Worm (Caenorhabditis elegans) whole organism, L2 larva: ENCODE results near the gene Y61A9LA.1.

Experiments
- alr-1 ChIP-seq: fragments of 150-350 bp; optimal IDR thresholded peaks from 2 replicates; lab custom pipeline; 2014; ENCODE audit warnings: missing biosample characterization, missing genetic modification characterization
- fos-1 ChIP-seq: fragments of 150-350 bp; optimal IDR thresholded peaks from 2 replicates; lab custom pipeline; 2014; ENCODE audit warnings: missing biosample characterization, missing genetic modification characterization
- lin-13 ChIP-seq: fragments of 150-350 bp; optimal IDR thresholded peaks from 2 replicates; lab custom pipeline; 2014; ENCODE audit warnings: missing biosample characterization, missing genetic modification reagents, missing genetic modification characterization
- mdl-1 ChIP-seq, 2 experiments: fragments of 150-350 bp in 1 of 2; sonication (generic microtip) in 1 of 2; optimal IDR thresholded peaks; 2 replicates each; lab custom pipeline; 2017; ENCODE audit warnings: missing biosample characterization in 2 of 2, missing genetic modification characterization in 2 of 2
- nhr-11 ChIP-seq: fragments of 150-350 bp; optimal IDR thresholded peaks from 2 replicates; lab custom pipeline; 2014; ENCODE audit warnings: missing biosample characterization, missing genetic modification characterization
- ztf-1 ChIP-seq: fragments of 200-800 bp; sonication (Bioruptor generic); conservative IDR thresholded peaks from 2 replicates; pipeline ENCODE4 v1.3.6; 2022; ENCODE audit warnings: missing genetic modification characterization, missing compliant biosample characterization
- ztf-4 ChIP-seq: fragments of 150-350 bp; optimal IDR thresholded peaks from 2 replicates; lab custom pipeline; 2014; ENCODE audit warnings: missing biosample characterization, missing genetic modification characterization

DNA sequence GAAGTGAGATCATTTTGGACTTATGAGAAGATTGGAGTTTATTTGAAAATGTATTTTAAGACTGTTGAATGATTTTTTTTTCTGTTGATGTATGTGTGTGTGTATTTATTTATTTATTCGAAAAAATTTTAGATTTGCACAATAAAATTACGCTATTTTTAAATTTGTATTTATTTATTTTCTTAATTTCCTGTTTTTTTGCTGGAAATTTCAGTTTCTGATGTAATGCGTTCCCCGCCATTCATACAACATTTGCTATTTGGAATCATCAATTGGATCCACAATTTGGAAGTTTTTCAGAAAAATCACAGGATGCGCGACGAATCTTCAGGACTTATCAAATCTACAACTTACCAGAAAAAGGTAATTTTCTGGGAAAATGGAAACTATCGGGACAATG is at the start of gene Y61A9LA.1:
- TF ChIP-seq nhr-11 (tag; lab: Kevin White, UChicago) = no peak
- TF ChIP-seq ztf-1 = no peak
- no peak for TF ChIP-seq alr-1
- TF ChIP-seq ztf-4 (tag; lab: Kevin White, UChicago) = no peak
- TF ChIP-seq lin-13 (GFP tag; lab: Kevin White, UChicago) = no peak
- no peak for TF ChIP-seq mdl-1 (tag; optimal IDR thresholded peaks at IDR 0.05; lab: Kevin White, UChicago)
- TF ChIP-seq fos-1 (tag; lab: Kevin White, UChicago) = no peak
